Worm (Caenorhabditis elegans) whole organism, dauer: ENCODE results near the gene sri-21.
"Not testable (repeated sequence)": the region's sequence is repeated elsewhere in the genome, so short reads cannot be mapped to it uniquely, and the experiment has no call there.

Source experiments
- unc-62 ChIP-seq: sonication (generic microtip); optimal IDR thresholded peaks from 2 replicates; lab custom pipeline; 2017; ENCODE audit warnings: missing biosample characterization, missing genetic modification reagents, missing genetic modification characterization

sri-21 gene

DNA sequence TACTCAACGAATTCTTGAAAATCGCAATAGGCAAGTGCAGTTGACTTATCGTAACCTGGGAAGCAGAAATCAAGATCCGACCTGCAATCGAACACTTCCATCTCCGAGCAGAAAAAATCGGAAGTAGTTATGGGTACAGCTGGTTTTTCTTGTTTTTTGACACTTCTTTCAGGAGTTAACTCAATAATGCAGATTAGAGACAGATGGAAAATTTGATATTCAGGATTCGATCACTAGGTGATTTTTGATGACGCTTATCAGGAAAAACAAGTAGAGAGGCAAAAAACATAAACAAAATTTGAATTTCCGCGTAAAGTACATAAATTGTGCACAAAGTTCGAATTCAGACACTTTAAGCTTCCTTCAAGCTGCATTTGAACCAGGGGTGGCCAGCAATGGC lies 855 bp upstream of the sri-21 start, which contains the start of gene srw-130:
srw-130 (minus strand) TSS at position 101 of the 400 bp plus-strand sequence.
- TF ChIP-seq unc-62 (GFP tag; lab: Kevin White, UChicago) = no peak

DNA sequence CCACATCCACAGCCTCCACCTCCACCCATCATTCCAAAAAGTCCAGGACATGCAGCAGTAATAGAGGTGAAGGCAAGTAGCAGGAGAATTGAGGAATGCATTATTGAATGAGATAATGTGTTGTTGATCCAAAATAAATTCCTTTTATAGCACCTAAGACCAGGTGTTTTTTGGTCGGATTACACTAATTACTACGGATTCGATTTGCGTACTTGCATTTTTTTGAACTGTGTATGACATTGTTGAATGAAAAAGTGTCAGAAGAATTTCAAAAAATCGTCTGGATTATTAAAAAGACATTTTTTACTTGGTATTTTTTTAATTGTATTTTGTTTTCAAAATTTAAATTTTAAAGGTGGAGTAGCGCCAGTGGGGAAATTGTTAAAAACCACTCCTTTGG lies 2.1 kb downstream of the sri-21 start, which contains the start of gene grl-28:
grl-28 (minus strand) TSS at position 101 of the 400 bp plus-strand sequence.
- TF ChIP-seq unc-62 (GFP tag; lab: Kevin White, UChicago) = no peak

DNA sequence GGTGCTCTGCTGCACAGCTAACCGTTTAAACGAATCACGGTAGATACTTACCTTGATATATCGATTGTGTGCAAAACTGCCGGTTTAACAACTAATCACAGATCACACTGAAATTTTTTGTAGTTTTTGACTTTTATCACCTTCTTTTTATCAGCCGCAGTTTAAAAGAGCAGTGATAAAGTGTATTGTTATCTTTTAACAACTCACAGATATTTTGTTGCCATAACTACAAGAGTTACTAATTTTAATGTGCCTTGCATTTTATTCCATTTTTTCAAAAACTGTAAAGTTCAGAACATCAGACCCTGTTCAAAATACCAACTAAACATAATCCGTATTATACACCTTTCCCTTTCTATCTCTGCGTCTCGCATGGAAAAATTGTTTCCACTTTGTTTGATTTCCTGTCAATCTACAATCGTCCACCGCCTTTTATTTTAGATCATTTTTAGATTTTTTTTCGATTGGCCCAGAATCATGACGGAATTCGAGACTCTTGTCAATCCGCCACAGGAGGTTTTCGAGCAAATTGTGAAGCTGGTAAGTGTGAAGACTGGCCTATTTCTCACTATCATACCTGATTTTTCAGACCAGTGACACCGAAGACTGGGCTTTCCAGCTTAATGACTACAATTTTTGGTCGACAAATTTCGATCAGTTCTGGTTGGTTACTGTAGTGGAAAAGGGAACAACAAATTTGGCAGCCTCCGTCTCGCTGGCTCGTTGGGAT lies 3.3 kb downstream of the sri-21 start, which contains the start of gene T24A6.20:
T24A6.20 (plus strand) TSS at position 395 of the 730 bp plus-strand sequence.
- no peak for TF ChIP-seq unc-62 (GFP tag; lab: Kevin White, UChicago)

DNA sequence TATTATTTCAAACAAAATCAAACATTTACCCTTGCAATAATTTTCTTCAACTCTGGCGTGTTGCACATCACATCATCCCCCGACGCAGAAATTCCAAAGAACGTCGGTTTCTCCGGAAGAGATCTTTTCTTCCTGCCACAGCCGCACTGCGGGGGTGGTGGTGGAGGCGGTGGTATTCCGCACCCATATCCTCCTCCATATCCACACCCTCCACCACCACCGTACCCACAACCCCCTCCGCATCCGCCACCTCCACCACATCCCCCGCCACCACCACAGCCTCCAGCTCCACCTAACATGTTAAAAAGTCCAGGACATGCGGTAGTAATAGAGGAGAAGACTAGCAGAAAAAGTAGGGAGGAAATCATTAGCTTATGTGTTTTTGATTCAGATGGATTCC lies 5.2 kb downstream of the sri-21 start, which contains the start of gene grl-29:
grl-29 (minus strand) TSS at position 368 of the 400 bp plus-strand sequence.
- TF ChIP-seq unc-62 (GFP tag; lab: Kevin White, UChicago) = no peak

DNA sequence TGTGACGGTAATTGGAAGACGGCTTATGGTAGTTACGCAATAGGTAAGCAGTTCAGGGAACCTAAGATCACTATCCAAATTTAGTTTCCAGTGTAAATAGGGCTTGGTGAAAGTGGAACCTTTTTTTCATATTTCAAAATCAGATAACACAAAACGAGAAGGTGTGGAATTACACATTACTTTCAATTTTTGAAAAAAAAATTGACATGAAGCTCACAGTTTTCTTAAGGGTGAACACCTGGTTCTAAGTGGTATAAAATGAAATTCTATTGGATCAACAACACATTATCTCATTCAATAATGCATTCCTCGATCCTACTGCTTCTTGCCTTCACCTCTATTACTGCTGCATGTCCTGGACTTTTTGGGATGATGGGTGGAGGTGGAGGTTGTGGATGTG lies 6.3 kb downstream of the sri-21 start, which contains the start of gene grl-30:
grl-30 (plus strand) TSS at position 301 of the 400 bp plus-strand sequence.
- TF ChIP-seq unc-62 (GFP tag; lab: Kevin White, UChicago) = no peak

DNA sequence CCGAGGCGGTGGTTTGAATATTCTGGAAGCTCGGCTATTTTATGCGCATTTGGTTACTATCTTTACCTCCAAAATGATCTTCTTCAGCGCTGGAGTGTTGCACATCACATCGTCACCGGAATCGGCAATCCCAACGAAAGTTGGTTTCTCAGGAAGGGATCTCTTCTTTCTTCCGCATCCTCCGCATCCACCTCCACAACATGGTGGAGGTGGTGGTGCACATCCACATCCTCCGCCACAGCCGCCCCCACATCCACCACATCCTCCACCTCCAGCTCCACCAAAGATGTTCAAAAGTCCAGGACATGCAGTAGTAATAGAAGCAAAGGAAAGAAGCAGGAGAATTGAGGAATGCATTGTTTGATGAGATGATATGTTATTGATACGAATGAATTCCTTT lies 7.8 kb downstream of the sri-21 start, which contains the start of gene grl-31:
grl-31 (minus strand) TSS at position 357 of the 400 bp plus-strand sequence.
- no peak for TF ChIP-seq unc-62 (GFP tag; lab: Kevin White, UChicago)

DNA sequence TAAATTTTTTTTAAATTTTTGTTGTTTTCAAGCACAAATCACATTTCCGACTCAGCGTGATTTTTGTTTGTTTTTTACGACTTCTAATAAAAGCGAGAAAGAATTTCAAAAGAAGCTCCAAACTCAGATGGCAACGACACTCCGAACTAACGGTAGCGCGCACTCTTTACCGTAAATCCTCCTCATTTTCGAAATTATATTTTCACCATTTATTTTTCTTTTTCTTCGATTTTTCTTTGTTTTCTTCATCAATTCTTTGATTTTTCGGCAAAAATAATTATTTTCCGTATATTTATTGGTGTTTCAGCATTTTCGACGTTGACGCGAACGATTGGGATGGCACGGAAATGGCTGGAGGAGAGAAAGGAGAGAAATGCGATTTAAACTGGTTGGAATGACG lies 9.1 kb downstream of the sri-21 start, which contains the start of gene T24A6.1:
T24A6.1 (plus strand) TSS at position 301 of the 400 bp plus-strand sequence.
- not testable (repeated sequence) for TF ChIP-seq unc-62 (GFP tag; lab: Kevin White, UChicago)

DNA sequence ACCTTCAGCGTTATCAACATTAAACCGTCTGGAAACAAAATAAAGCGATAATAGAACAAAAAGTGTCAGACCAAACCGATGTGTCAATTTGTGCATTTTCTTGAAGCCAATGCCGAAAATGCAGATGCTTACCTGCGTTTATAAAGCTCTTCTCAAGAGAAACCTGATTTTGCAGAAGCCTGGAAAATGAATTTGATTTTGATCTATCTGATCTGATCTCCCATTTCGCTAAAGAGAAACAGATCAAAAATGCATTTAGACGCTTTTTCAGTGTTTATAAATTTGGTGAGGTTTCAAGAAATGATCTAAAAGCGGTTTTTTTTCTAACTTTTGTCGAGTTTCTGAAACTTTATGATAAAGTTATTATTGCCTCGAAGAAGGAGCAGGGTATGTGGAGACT lies 13.2 kb downstream of the sri-21 start, which contains the start of gene T24A6.16:
T24A6.16 (minus strand) TSS at position 101 of the 400 bp plus-strand sequence.
- not testable (repeated sequence) for TF ChIP-seq unc-62 (GFP tag; lab: Kevin White, UChicago)

DNA sequence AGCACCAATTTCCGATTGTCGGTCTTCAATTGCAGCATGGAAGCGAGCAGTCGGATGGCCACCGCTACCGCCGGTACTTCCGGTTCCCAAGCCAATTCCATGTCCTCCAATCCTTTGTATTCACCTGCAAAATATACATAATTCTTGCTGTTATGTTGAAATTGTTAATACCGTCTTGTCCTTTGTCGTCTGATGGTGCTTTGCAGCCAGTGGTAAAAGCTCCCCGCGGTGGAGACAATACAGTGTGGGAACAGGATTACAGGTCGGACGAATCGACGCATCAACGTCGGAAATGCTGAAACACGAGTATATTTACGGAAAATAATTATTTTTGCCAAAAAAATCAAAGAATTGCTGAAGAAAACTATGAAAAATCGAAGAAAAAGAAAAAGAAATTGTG lies 14.7 kb downstream of the sri-21 start, which contains the start of gene T24A6.17:
T24A6.17 (minus strand) TSS at position 101 of the 400 bp plus-strand sequence.
- TF ChIP-seq unc-62 (GFP tag; lab: Kevin White, UChicago) = not testable (repeated sequence)

DNA sequence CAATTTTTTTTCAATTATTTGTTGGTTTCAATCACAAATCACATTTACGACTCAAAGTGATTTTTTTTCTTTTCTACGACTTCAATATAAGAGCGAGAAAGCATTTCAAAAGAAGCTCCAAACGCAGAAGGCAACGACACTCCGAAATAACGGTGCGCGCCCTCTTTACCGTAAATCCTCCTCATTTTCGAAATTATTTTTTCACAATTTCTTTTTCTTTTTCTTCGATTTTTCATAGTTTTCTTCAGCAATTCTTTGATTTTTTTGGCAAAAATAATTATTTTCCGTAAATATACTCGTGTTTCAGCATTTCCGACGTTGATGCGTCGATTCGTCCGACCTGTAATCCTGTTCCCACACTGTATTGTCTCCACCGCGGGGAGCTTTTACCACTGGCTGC lies 21.0 kb downstream of the sri-21 start, which contains the start of gene F40C5.2:
F40C5.2 (plus strand) TSS at position 301 of the 400 bp plus-strand sequence.
- TF ChIP-seq unc-62 (GFP tag; lab: Kevin White, UChicago) = not testable (repeated sequence)

DNA sequence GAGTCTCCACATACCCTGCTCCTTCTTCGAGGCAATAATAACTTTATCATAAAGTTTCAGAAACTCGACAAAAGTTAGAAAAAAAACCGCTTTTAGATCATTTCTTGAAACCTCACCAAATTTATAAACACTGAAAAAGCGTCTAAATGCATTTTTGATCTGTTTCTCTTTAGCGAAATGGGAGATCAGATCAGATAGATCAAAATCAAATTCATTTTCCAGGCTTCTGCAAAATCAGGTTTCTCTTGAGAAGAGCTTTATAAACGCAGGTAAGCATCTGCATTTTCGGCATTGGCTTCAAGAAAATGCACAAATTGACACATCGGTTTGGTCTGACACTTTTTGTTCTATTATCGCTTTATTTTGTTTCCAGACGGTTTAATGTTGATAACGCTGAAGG lies 22.8 kb downstream of the sri-21 start, which contains the start of gene F40C5.1:
F40C5.1 (plus strand) TSS at position 301 of the 400 bp plus-strand sequence.
- not testable (repeated sequence) for TF ChIP-seq unc-62 (GFP tag; lab: Kevin White, UChicago)

DNA sequence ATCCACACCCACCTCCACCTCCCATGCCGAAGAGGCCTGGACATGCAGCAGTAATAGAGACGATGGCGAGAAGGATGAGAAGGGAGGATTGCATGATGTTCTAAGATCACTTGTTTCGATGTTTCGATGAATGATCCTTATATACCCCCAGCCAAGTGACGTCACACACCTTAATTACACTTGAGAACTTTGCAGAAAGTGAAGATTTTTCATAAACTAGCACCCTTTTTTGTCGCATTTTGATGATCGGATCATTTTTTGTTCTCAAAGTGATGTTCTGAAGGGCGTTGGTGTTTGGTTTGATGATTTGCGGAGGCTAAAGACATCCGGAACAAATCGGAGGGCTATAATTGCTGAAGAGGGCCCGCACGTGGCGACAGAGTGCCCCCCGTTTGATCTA lies 26.1 kb downstream of the sri-21 start, which contains the start of gene grl-27:
grl-27 (minus strand) TSS at position 101 of the 400 bp plus-strand sequence.
- no peak for TF ChIP-seq unc-62 (GFP tag; lab: Kevin White, UChicago)

DNA sequence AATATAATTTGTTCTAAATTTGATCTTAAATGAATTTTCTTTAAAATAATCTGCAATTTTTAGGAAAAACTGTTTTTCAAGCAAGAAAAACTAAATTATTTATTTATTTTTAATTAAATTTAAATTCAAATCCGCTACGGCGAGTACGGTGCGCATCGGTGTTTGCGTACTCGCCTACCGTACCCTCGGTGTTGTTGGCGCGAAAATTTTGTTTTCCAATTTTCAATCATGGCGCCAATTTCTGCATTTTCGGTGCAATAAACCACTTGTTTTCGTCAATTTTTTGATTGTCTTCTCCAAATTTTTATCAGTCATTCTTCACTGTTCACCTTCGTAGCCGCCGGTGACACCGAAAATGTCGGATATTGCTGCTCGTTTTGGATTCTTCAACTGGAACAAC lies 29.2 kb downstream of the sri-21 start, which contains the start of gene pygl-1:
pygl-1 (plus strand) TSS at position 211 of the 400 bp plus-strand sequence.
- TF ChIP-seq unc-62 (GFP tag; lab: Kevin White, UChicago) = no peak

DNA sequence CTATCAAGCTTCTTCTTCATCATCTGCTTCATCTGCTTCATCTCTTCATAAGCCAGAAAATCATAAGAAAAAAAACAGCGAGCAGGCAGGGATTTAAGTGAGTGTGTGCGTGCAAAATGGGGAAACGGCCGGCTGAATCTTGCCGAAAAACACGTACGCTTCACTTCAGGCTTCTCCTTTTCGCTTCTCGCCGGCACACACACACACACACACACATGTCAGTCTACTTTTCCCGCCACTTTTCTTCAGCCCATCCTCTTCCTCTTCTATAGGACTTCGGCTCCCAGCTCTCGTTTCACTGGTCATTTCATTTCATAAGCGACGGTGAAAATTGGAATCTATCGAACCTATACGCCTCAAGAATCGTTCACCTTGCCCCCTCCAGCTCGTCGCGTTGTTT lies 29.6 kb downstream of the sri-21 start:
- no peak for TF ChIP-seq unc-62 (GFP tag; lab: Kevin White, UChicago)

DNA sequence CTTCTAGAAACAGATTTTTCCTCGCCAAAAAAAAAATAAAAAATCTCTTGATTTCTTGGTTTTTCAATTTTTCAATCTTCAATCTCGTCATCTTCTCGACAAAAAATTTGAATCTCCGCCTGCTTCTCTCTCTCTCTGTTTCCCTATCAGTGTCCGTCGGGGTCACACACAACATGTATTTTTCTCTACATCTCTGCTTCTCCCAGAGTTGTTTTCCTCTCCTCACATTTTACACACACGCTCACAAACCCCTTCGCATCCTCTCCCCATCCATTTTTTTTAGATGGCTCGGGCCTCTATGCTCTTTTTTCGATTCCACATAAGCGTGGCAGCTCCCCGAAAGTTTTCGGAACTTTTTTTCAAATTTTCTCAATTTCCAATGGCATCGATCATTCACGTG lies 30.1 kb downstream of the sri-21 start:
- TF ChIP-seq unc-62 (GFP tag; lab: Kevin White, UChicago) = no peak

DNA sequence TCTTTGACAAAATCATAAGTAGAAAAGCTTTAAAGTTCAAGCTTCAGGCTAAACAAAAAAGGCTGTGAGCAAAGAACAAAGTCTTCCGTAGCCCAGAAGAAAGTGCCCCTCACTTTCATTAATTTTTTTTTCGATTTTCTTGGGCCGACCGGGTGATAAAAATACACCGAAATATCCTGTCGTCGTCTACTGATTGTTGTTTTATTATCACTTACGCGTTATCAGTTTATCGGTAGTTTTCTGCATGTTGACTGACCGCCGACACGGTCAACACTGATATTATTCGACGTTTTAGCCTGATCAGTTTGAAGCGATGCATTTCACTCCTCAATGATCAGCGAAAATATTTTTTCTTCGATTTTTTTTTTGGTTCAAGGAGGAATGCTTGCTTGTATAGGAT lies 30.7 kb downstream of the sri-21 start:
- TF ChIP-seq unc-62 (GFP tag; lab: Kevin White, UChicago) = no peak
